Worm (Caenorhabditis elegans) whole organism, young adult: ENCODE results near the gene nlp-7.
A peak's percentile ranks its signal among the peaks of the same experiment; 100 is the strongest.

Experiments used
- B0019.2 ChIP-seq: fragments of 200-800 bp; sonication (Bioruptor generic); conservative IDR thresholded peaks from 2 replicates; pipeline ENCODE4 v1.3.6; 2022; ENCODE audit warnings: missing genetic modification reagents, missing genetic modification characterization, missing compliant biosample characterization
- B0261.1 ChIP-seq: sonication (generic microtip); optimal IDR thresholded peaks from 2 replicates; lab custom pipeline; 2016; ENCODE audit warnings: mild to moderate bottlenecking, missing genetic modification characterization, moderate library complexity, missing compliant biosample characterization
- B0336.3 ChIP-seq: fragments of 200-800 bp; sonication (Bioruptor generic); IDR thresholded peaks from 2 replicates; pipeline ENCODE4 v1.3.6; 2022; ENCODE audit warnings: missing genetic modification characterization, missing compliant biosample characterization
- D2030.7 ChIP-seq: fragments of 200-800 bp; sonication (Bioruptor generic); IDR thresholded peaks from 2 replicates; pipeline ENCODE4 v1.3.6; 2022; ENCODE audit warnings: missing genetic modification reagents, missing genetic modification characterization, missing compliant biosample characterization
- F23B12.7 ChIP-seq: sonication (generic microtip); optimal IDR thresholded peaks from 2 replicates; lab custom pipeline; 2017; ENCODE audit warnings: missing genetic modification characterization, mild to moderate bottlenecking, missing compliant biosample characterization, antibody characterized with exemption, moderate library complexity; ENCODE audit not compliant: insufficient read depth
- F57C9.4 ChIP-seq: sonication (generic microtip); optimal IDR thresholded peaks from 2 replicates; lab custom pipeline; 2017; ENCODE audit warnings: mild to moderate bottlenecking, missing genetic modification characterization, missing compliant biosample characterization
- K11D2.4 ChIP-seq: fragments of 200-800 bp; sonication (Bioruptor generic); IDR thresholded peaks from 2 replicates; pipeline ENCODE4 v1.3.6; 2022; ENCODE audit warnings: missing genetic modification reagents, missing genetic modification characterization, missing compliant biosample characterization
- K12H6.12 ChIP-seq: fragments of 200-800 bp; sonication (Bioruptor generic); optimal IDR thresholded peaks from 2 replicates; lab custom pipeline; 2018; ENCODE audit warnings: mild to moderate bottlenecking, missing genetic modification characterization, missing compliant biosample characterization
- T07F8.4 ChIP-seq: sonication (generic microtip); optimal IDR thresholded peaks from 2 replicates; lab custom pipeline; 2016; ENCODE audit warnings: mild to moderate bottlenecking, missing genetic modification characterization, moderate library complexity, missing compliant biosample characterization
- Y53F4B.3 ChIP-seq: fragments of 200-800 bp; sonication (Bioruptor generic); IDR thresholded peaks from 2 replicates; pipeline ENCODE4 v1.3.6; 2022; ENCODE audit warnings: missing genetic modification reagents, missing genetic modification characterization, missing compliant biosample characterization
- Y53G8AR.9 ChIP-seq: fragments of 200-800 bp; sonication (Bioruptor generic); conservative IDR thresholded peaks from 2 replicates; pipeline ENCODE4 v1.3.6; 2022; ENCODE audit warnings: missing genetic modification reagents, missing genetic modification characterization, missing compliant biosample characterization
- Y56A3A.18 ChIP-seq: fragments of 200-800 bp; sonication (Bioruptor generic); IDR thresholded peaks from 2 replicates; pipeline ENCODE4 v1.3.6; 2022; ENCODE audit warnings: missing genetic modification reagents, missing genetic modification characterization, missing compliant biosample characterization
- Y67H2A.10 ChIP-seq: fragments of 200-800 bp; sonication (Bioruptor generic); conservative IDR thresholded peaks from 2 replicates; pipeline ENCODE4 v1.3.6; 2022; ENCODE audit warnings: missing genetic modification reagents, missing genetic modification characterization, missing compliant biosample characterization
- akir-1 ChIP-seq: fragments of 200-800 bp; sonication (Bioruptor generic); optimal IDR thresholded peaks from 2 replicates; lab custom pipeline; 2018; ENCODE audit warnings: mild to moderate bottlenecking, missing genetic modification characterization, moderate library complexity, missing compliant biosample characterization
- ama-1 ChIP-seq, 3 experiments: fragments of 150-350 bp in 1 of 3; sonication (generic microtip) in 2 of 3; optimal IDR thresholded peaks; 2 replicates each; lab custom pipeline; 2014 to 2018; ENCODE audit warnings: missing biosample characterization in 2 of 3, missing genetic modification characterization in 2 of 3, missing genetic modification reagents in 2 of 3
- aptf-2 ChIP-seq: fragments of 200-800 bp; sonication (Bioruptor generic); conservative IDR thresholded peaks from 2 replicates; pipeline ENCODE4 v1.3.6; 2022; ENCODE audit warnings: missing genetic modification reagents, missing genetic modification characterization, missing compliant biosample characterization
- attf-3 ChIP-seq: fragments of 200-800 bp; sonication (Bioruptor generic); conservative IDR thresholded peaks from 2 replicates; pipeline ENCODE4 v1.3.6; 2022; ENCODE audit warnings: missing genetic modification reagents, missing genetic modification characterization, missing compliant biosample characterization
- attf-5 ChIP-seq: fragments of 200-800 bp; sonication (Bioruptor generic); optimal IDR thresholded peaks from 2 replicates; lab custom pipeline; 2018; ENCODE audit warnings: mild to moderate bottlenecking, missing genetic modification characterization, missing compliant biosample characterization
- ccch-3 ChIP-seq: fragments of 200-800 bp; sonication (Bioruptor generic); optimal IDR thresholded peaks from 2 replicates; lab custom pipeline; 2018; ENCODE audit warnings: mild to moderate bottlenecking, missing genetic modification characterization, missing compliant biosample characterization
- cebp-1 ChIP-seq, 2 experiments: fragments of 200-800 bp in 1 of 2; sonication (Bioruptor generic) in 1 of 2; sonication (generic microtip) in 1 of 2; IDR thresholded peaks in 1 of 2; optimal IDR thresholded peaks in 1 of 2; 2 replicates each; pipeline versions ENCODE4 v1.3.6 to Lab custom; 2017 to 2022; ENCODE audit warnings: missing compliant biosample characterization in 2 of 2, missing genetic modification characterization in 2 of 2, mild to moderate bottlenecking in 1 of 2, missing genetic modification reagents in 1 of 2, moderate library complexity in 1 of 2
- ceh-27 ChIP-seq: fragments of 200-800 bp; sonication (Bioruptor generic); optimal IDR thresholded peaks from 2 replicates; lab custom pipeline; 2018; ENCODE audit warnings: mild to moderate bottlenecking, missing genetic modification characterization, moderate library complexity, missing compliant biosample characterization
- ceh-40 ChIP-seq: fragments of 200-800 bp; sonication (Bioruptor generic); IDR thresholded peaks from 2 replicates; pipeline ENCODE4 v1.3.6; 2022; ENCODE audit warnings: missing genetic modification characterization, missing compliant biosample characterization
- dox-1 ChIP-seq: fragments of 200-800 bp; sonication (Bioruptor generic); IDR thresholded peaks from 2 replicates; pipeline ENCODE4 v1.3.6; 2022; ENCODE audit warnings: missing genetic modification reagents, missing genetic modification characterization, missing compliant biosample characterization
- dpff-1 ChIP-seq: sonication (generic microtip); optimal IDR thresholded peaks from 2 replicates; lab custom pipeline; 2017; ENCODE audit warnings: mild to moderate bottlenecking, missing genetic modification characterization, missing compliant biosample characterization
- egrh-3 ChIP-seq: fragments of 200-800 bp; sonication (Bioruptor generic); IDR thresholded peaks from 2 replicates; pipeline ENCODE4 v1.3.6; 2022; ENCODE audit warnings: missing genetic modification reagents, missing genetic modification characterization, missing compliant biosample characterization
- ets-4 ChIP-seq: fragments of 200-800 bp; sonication (Bioruptor generic); optimal IDR thresholded peaks from 2 replicates; lab custom pipeline; 2018; ENCODE audit warnings: mild to moderate bottlenecking, missing genetic modification characterization, missing compliant biosample characterization
- hlh-26 ChIP-seq: fragments of 200-800 bp; sonication (Bioruptor generic); conservative IDR thresholded peaks from 2 replicates; pipeline ENCODE4 v1.3.6; 2022; ENCODE audit warnings: missing genetic modification reagents, missing genetic modification characterization, missing compliant biosample characterization
- hmg-1.2 ChIP-seq: fragments of 200-800 bp; sonication (Bioruptor generic); IDR thresholded peaks from 2 replicates; pipeline ENCODE4 v1.3.6; 2022; ENCODE audit warnings: missing genetic modification reagents, missing genetic modification characterization, missing compliant biosample characterization
- hmg-20 ChIP-seq: fragments of 200-800 bp; sonication (Bioruptor generic); IDR thresholded peaks from 2 replicates; pipeline ENCODE4 v1.3.6; 2022; ENCODE audit warnings: missing genetic modification reagents, missing genetic modification characterization, missing compliant biosample characterization
- hrde-1 ChIP-seq: sonication (generic microtip); optimal IDR thresholded peaks from 2 replicates; lab custom pipeline; 2016; ENCODE audit warnings: missing genetic modification characterization, mild to moderate bottlenecking, missing compliant biosample characterization, moderate library complexity, missing genotype, missing genetic modification reagents, borderline replicate concordance
- lin-40 ChIP-seq: sonication (generic microtip); optimal IDR thresholded peaks from 2 replicates; lab custom pipeline; 2016; ENCODE audit warnings: missing genetic modification characterization, mild to moderate bottlenecking, missing compliant biosample characterization, missing genotype, missing genetic modification reagents
- lsl-1 ChIP-seq: fragments of 200-800 bp; sonication (Bioruptor generic); optimal IDR thresholded peaks from 2 replicates; lab custom pipeline; 2018; ENCODE audit warnings: mild to moderate bottlenecking, missing genetic modification characterization, moderate library complexity, missing compliant biosample characterization
- madf-6 ChIP-seq: fragments of 200-800 bp; sonication (Bioruptor generic); IDR thresholded peaks from 2 replicates; pipeline ENCODE4 v1.3.6; 2022; ENCODE audit warnings: missing genetic modification reagents, missing genetic modification characterization, missing compliant biosample characterization
- nhr-179 ChIP-seq: sonication (generic microtip); optimal IDR thresholded peaks from 2 replicates; lab custom pipeline; 2016; ENCODE audit warnings: mild to moderate bottlenecking, missing genetic modification characterization, missing compliant biosample characterization
- nhr-27 ChIP-seq: fragments of 200-800 bp; sonication (Bioruptor generic); optimal IDR thresholded peaks from 2 replicates; lab custom pipeline; 2018; ENCODE audit warnings: mild to moderate bottlenecking, missing genetic modification characterization, moderate library complexity, missing compliant biosample characterization
- nhr-90 ChIP-seq: sonication (generic microtip); optimal IDR thresholded peaks from 2 replicates; lab custom pipeline; 2016; ENCODE audit warnings: missing genotype, mild to moderate bottlenecking, missing genetic modification characterization, missing compliant biosample characterization
- snpc-1.1 ChIP-seq: sonication (generic microtip); optimal IDR thresholded peaks from 2 replicates; lab custom pipeline; 2017; ENCODE audit warnings: missing genetic modification characterization, mild to moderate bottlenecking, missing compliant biosample characterization, antibody characterized with exemption, moderate library complexity, missing genotype, missing genetic modification reagents; ENCODE audit not compliant: insufficient read depth
- snpc-4 ChIP-seq, 5 experiments: fragments of 150-350 bp in 1 of 5; sonication (generic microtip) in 4 of 5; optimal IDR thresholded peaks; 2 replicates each; lab custom pipeline; 2014 to 2018; ENCODE audit warnings: missing genetic modification characterization in 5 of 5, missing biosample characterization in 3 of 5, antibody characterized with exemption in 2 of 5, mild to moderate bottlenecking in 2 of 5, missing compliant biosample characterization in 2 of 5, missing genotype in 2 of 5, moderate library complexity in 2 of 5, missing genetic modification reagents in 1 of 5
- sptf-2 ChIP-seq: fragments of 200-800 bp; sonication (Bioruptor generic); optimal IDR thresholded peaks from 2 replicates; lab custom pipeline; 2018; ENCODE audit warnings: mild to moderate bottlenecking, missing genetic modification characterization, missing compliant biosample characterization
- unc-62 ChIP-seq: fragments of 150-350 bp; optimal IDR thresholded peaks from 2 replicates; lab custom pipeline; 2014; ENCODE audit warnings: missing biosample characterization, missing genetic modification reagents, missing genetic modification characterization
- zfh-2 ChIP-seq: fragments of 200-800 bp; sonication (Bioruptor generic); conservative IDR thresholded peaks from 2 replicates; pipeline ENCODE4 v1.3.6; 2022; ENCODE audit warnings: missing genetic modification reagents, missing genetic modification characterization, missing compliant biosample characterization
- zim-3 ChIP-seq: sonication (generic microtip); optimal IDR thresholded peaks from 2 replicates; lab custom pipeline; 2017; ENCODE audit warnings: mild to moderate bottlenecking, missing genetic modification characterization, moderate library complexity, missing compliant biosample characterization
- ztf-25 ChIP-seq: fragments of 200-800 bp; sonication (Bioruptor generic); IDR thresholded peaks from 2 replicates; pipeline ENCODE4 v1.3.6; 2022; ENCODE audit warnings: missing genetic modification reagents, missing genetic modification characterization, missing compliant biosample characterization
- ztf-6 ChIP-seq: fragments of 200-800 bp; sonication (Bioruptor generic); IDR thresholded peaks from 2 replicates; pipeline ENCODE4 v1.3.6; 2022; ENCODE audit warnings: missing genetic modification reagents, missing genetic modification characterization, missing compliant biosample characterization

nlp-7 gene

ce11 chrX:8623840-8624591 lies 31.0 kb downstream of the nlp-7 start (continued):
- TF ChIP-seq F57C9.4 (tag; lab: Kevin White, UChicago) (no peak), B0261.1 (tag; lab: Kevin White, UChicago) (peak; percentile 84), nhr-27 (no peak), ceh-27 (GFP tag; lab: Kevin White, UChicago) (no peak), Y53F4B.3 (GFP tag; lab: Robert Waterston, UW) (peak; percentile 37; the same call in 1 of the 2 replicates), Y53G8AR.9 (GFP tag; lab: Robert Waterston, UW) (peak; percentile 68; the same call in 1 of the 2 replicates), ets-4 (GFP tag; lab: Kevin White, UChicago) (no peak), B0019.2 (GFP tag; lab: Robert Waterston, UW) (no peak), hmg-20 (GFP tag; lab: Robert Waterston, UW) (peak; percentile 9; the same call in 1 of the 2 replicates), hrde-1 (tag; lab: Kevin White, UChicago) (no peak), madf-6 (GFP tag; lab: Robert Waterston, UW) (no peak), akir-1 (GFP tag; lab: Kevin White, UChicago) (no peak), Y67H2A.10 (GFP tag; lab: Robert Waterston, UW) (no peak), cebp-1 (GFP tag; IDR thresholded peaks at IDR 0.05; lab: Robert Waterston, UW) (no peak), cebp-1 (tag; optimal IDR thresholded peaks at IDR 0.05; lab: Kevin White, UChicago) (no peak), zfh-2 (GFP tag; lab: Robert Waterston, UW) (peak; percentile 49), attf-3 (no peak), attf-5 (GFP tag; lab: Kevin White, UChicago) (peak; percentile 46), F23B12.7 (tag; lab: Kevin White, UChicago) (no peak), Y56A3A.18 (no peak), lin-40 (tag; lab: Kevin White, UChicago) (peak; percentile 65), snpc-4 (GFP tag; optimal IDR thresholded peaks at IDR 0.05; lab: Kevin White, UChicago) (peak; percentile 19), snpc-4 (tag; optimal IDR thresholded peaks at IDR 0.05; lab: Kevin White, UChicago) (peak in 3 of 4 experiments; percentile 10 to 61 (median 43)), egrh-3 (GFP tag; lab: Robert Waterston, UW) (no peak), unc-62 (GFP tag; lab: Kevin White, UChicago) (no peak), zim-3 (tag; lab: Kevin White, UChicago) (no peak), lsl-1 (GFP tag; lab: Kevin White, UChicago) (no peak), hlh-26 (GFP tag; lab: Robert Waterston, UW) (no peak), ceh-40 (GFP tag; lab: Robert Waterston, UW) (peak; percentile 79), ama-1 (optimal IDR thresholded peaks at IDR 0.05; lab: Kevin White, UChicago) (no peak), ama-1 (GFP tag; optimal IDR thresholded peaks at IDR 0.05; lab: Kevin White, UChicago) (peak in 1 of 2 experiments; percentile 74), B0336.3 (GFP tag; lab: Robert Waterston, UW) (no peak; the same call in 1 of the 2 replicates), nhr-179 (tag; lab: Kevin White, UChicago) (no peak)

- TF ChIP-seq attf-5 (GFP tag; lab: Kevin White, UChicago) (no peak), D2030.7 (GFP tag; lab: Robert Waterston, UW) (no peak), K11D2.4 (GFP tag; lab: Robert Waterston, UW) (no peak), dpff-1 (tag; lab: Kevin White, UChicago) (no peak), ztf-6 (GFP tag; lab: Robert Waterston, UW) (no peak), dox-1 (GFP tag; lab: Robert Waterston, UW) (no peak), sptf-2 (GFP tag; lab: Kevin White, UChicago) (no peak), ztf-25 (no peak), snpc-1.1 (tag; lab: Kevin White, UChicago) (no peak), akir-1 (GFP tag; lab: Kevin White, UChicago) (no peak), hmg-1.2 (GFP tag; lab: Robert Waterston, UW) (no peak), nhr-90 (tag; lab: Kevin White, UChicago) (no peak), aptf-2 (no peak), ccch-3 (GFP tag; lab: Kevin White, UChicago) (no peak), T07F8.4 (tag; lab: Kevin White, UChicago) (no peak), F57C9.4 (tag; lab: Kevin White, UChicago) (no peak), ama-1 (optimal IDR thresholded peaks at IDR 0.05; lab: Kevin White, UChicago) (no peak), ama-1 (GFP tag; optimal IDR thresholded peaks at IDR 0.05; lab: Kevin White, UChicago) (no peak), K12H6.12 (no peak)
Measured at ce11 chrX:8625090-8625489, 32.1 kb downstream of the nlp-7 start, which contains the start of gene K01A12.3. Gene K01A12.3 (minus strand): TSS chrX:8625190.
